Worm (Caenorhabditis elegans): ENCODE data around the gene nipi-3.

The nipi-3 gene

DNA sequence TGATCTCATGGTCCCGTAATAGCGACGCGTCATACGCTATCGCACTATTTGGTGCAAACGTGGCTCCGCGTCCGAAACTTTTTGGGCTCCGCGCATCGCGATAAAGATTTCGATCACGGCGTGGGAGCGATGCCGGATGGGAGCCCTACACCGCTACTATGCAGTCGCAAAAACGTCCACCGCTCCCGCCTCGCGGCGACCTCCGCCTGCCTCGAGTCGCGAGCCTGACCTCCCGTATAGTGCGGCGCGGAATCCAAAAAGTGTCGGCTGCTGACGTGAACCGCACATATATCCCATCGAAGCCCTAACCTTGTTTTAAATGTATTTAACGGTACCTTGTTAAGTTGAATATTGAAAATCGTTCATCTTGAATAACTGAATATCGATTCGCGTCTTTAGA is 42.7 kb downstream of the nipi-3 start:
- TF ChIP-seq dmd-9 (GFP tag; IDR thresholded peaks at IDR 0.05) (0 out of 2 replicates have a peak, but pooled peaks have one; percentile 15), Y75B8A.6 (GFP tag; IDR thresholded peaks at IDR 0.05) (no peak), madf-9 (GFP tag; conservative IDR thresholded peaks at IDR 0.05) (no peak), ceh-28 (tag; optimal IDR thresholded peaks at IDR 0.05) (no peak), aha-1 (tag) (peak; percentile 9), T20F7.1 (GFP tag; optimal IDR thresholded peaks at IDR 0.05) (no peak), hmg-1.1 (GFP tag; IDR thresholded peaks at IDR 0.05) (no peak), F49E8.2 (tag; optimal IDR thresholded peaks at IDR 0.05; ENCODE audit: borderline replicate concordance) (no peak), madf-5 (GFP tag; IDR thresholded peaks at IDR 0.05) (no peak), set-16 (GFP tag; IDR thresholded peaks at IDR 0.05) (peak; percentile 90), ama-1 (optimal IDR thresholded peaks at IDR 0.05) (no peak), T26A8.4 (GFP tag; IDR thresholded peaks at IDR 0.05) (no peak), lsy-2 (tag; optimal IDR thresholded peaks at IDR 0.05) (no peak), nhr-237 (tag; optimal IDR thresholded peaks at IDR 0.05) (no peak), snpc-4 (tag; optimal IDR thresholded peaks at IDR 0.05) (no peak)

- TF ChIP-seq daf-19 (GFP tag; conservative IDR thresholded peaks at IDR 0.05): no peak
- TF ChIP-seq ceh-62 (tag; optimal IDR thresholded peaks at IDR 0.05): no peak
- TF ChIP-seq spr-1 (tag; optimal IDR thresholded peaks at IDR 0.05): no peak
- no peak for TF ChIP-seq mes-2 (tag; optimal IDR thresholded peaks at IDR 0.05; ENCODE audit: poor library complexity, severe bottlenecking)
- TF ChIP-seq lir-3 (tag; optimal IDR thresholded peaks at IDR 0.05): no peak
- TF ChIP-seq dmd-6 (GFP tag; IDR thresholded peaks at IDR 0.05): no peak
- no peak for TF ChIP-seq skn-1 (tag; optimal IDR thresholded peaks at IDR 0.05)
- TF ChIP-seq snpc-1.2 (GFP tag; IDR thresholded peaks at IDR 0.05): no peak
These were observed 43.2 kb downstream of the nipi-3 start, which contains the start of gene F59D12.3 for ce11 chrX:15650919-15651420. Gene F59D12.3 (minus strand): TSS chrX:15650969.

ce11 chrX:15653196-15653595 is 45.4 kb downstream of the nipi-3 start:
- TF ChIP-seq ZK546.5 (tag; optimal IDR thresholded peaks at IDR 0.05) (no peak), ztf-7 (tag; optimal IDR thresholded peaks at IDR 0.05) (no peak), R02D3.7 (tag; optimal IDR thresholded peaks at IDR 0.05) (no peak), ceh-62 (tag; optimal IDR thresholded peaks at IDR 0.05) (no peak), daf-16 (GFP tag; optimal IDR thresholded peaks at IDR 0.05) (peak in 1 of 2 experiments; percentile 4), daf-16 (tag; optimal IDR thresholded peaks at IDR 0.05) (no peak), rbr-2 (tag; optimal IDR thresholded peaks at IDR 0.05) (peak; percentile 33), lim-7 (GFP tag; IDR thresholded peaks at IDR 0.05) (no peak), snpc-1.2 (GFP tag; IDR thresholded peaks at IDR 0.05) (0 out of 2 replicates have a peak, but pooled peaks have one; percentile 12), daf-12 (tag; optimal IDR thresholded peaks at IDR 0.05) (no peak), ctbp-1 (GFP tag; IDR thresholded peaks at IDR 0.05) (0 out of 2 replicates have a peak, but pooled peaks have one; percentile 19)

DNA sequence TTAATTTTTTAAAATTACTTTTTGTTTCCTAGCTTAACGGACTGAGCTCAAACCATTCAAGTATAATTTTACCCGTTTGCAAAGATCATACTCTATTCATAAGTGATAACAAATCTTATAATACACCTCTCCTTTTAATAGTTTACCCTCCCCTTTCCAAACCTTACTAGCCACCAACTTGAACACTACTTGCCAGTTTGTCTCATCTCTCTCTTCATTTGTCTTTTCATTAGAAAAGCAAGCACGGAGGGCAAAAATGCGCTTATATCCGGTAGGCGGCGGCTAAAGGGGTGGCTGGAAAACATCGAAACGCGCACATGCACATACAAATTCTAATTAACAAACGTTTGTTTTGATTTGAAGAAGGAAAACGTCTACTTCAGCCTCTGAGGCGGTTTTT is 47.2 kb downstream of the nipi-3 start:
- TF ChIP-seq aha-1 (tag): peak; percentile 58
- TF ChIP-seq nhr-48 (tag; optimal IDR thresholded peaks at IDR 0.05): no peak
- TF ChIP-seq F37D6.2 (tag; optimal IDR thresholded peaks at IDR 0.05): no peak
- TF ChIP-seq hif-1 (tag; optimal IDR thresholded peaks at IDR 0.05): no peak

DNA sequence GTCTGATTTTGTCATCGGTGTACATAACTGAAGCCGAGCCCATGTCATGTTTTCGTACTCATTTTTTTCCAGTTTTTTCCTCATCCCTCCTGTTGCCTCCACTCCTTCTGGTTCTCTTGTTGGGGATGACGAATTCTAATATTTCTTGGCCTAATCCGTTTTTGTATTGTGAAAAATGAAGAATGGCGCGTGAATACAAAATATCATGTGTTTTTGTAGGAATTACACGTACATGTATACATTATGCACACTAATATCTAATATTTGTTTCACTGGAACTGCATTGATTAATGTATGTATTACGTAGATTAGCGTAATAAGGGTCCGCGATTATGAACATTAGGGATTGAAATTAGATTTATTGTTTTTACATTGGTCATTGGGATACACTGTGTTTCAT is 47.9 kb downstream of the nipi-3 start:
- no peak for TF ChIP-seq Y75B8A.6 (GFP tag; IDR thresholded peaks at IDR 0.05)
- no peak for TF ChIP-seq set-16 (GFP tag; IDR thresholded peaks at IDR 0.05)
- TF ChIP-seq lin-38 (GFP tag; IDR thresholded peaks at IDR 0.05): no peak

Measured in whole organism, L4 larva.